Worm (Caenorhabditis elegans) whole organism, late embryonic: ENCODE measurements around the gene tnt-2.

Experiments used
- K02D7.2 ChIP-seq: sonication (generic microtip); optimal IDR thresholded peaks from 2 replicates; lab custom pipeline; 2017; ENCODE audit warnings: mild to moderate bottlenecking, missing genetic modification characterization, missing compliant biosample characterization
- ama-1 ChIP-seq: fragments of 150-350 bp; optimal IDR thresholded peaks from 2 replicates; lab custom pipeline; 2014
- ceh-19 ChIP-seq: fragments of 200-800 bp; sonication (Bioruptor generic); optimal IDR thresholded peaks from 2 replicates; lab custom pipeline; 2018; ENCODE audit warnings: mild to moderate bottlenecking, missing genetic modification characterization, missing compliant biosample characterization
- ceh-24 ChIP-seq: sonication (generic microtip); optimal IDR thresholded peaks from 2 replicates; lab custom pipeline; 2016; ENCODE audit warnings: mild to moderate bottlenecking, missing genetic modification characterization, missing compliant biosample characterization
- hlh-13 ChIP-seq: fragments of 200-800 bp; sonication (Bioruptor generic); optimal IDR thresholded peaks from 2 replicates; lab custom pipeline; 2018; ENCODE audit warnings: mild to moderate bottlenecking, missing genetic modification characterization, missing compliant biosample characterization
- mec-3 ChIP-seq: sonication (generic microtip); optimal IDR thresholded peaks from 2 replicates; lab custom pipeline; 2016; ENCODE audit warnings: borderline replicate concordance, missing genetic modification characterization, missing compliant biosample characterization
- nhr-11 ChIP-seq: fragments of 150-350 bp; optimal IDR thresholded peaks from 2 replicates; lab custom pipeline; 2014; ENCODE audit warnings: missing biosample characterization, missing genetic modification characterization
- pag-3 ChIP-seq: sonication (generic microtip); optimal IDR thresholded peaks from 2 replicates; lab custom pipeline; 2016; ENCODE audit warnings: missing compliant biosample characterization, missing genetic modification characterization, borderline replicate concordance
- pha-4 ChIP-seq: fragments of 150-350 bp; optimal IDR thresholded peaks from 2 replicates; lab custom pipeline; 2018; ENCODE audit warnings: missing biosample characterization, missing genetic modification reagents, missing genetic modification characterization

- TF ChIP-seq ceh-24 (tag; lab: Kevin White, UChicago) (no peak), pag-3 (tag; lab: Kevin White, UChicago) (no peak), ceh-19 (no peak), nhr-11 (no peak), mec-3 (no peak), K02D7.2 (tag; lab: Kevin White, UChicago) (no peak), pha-4 (no peak), ama-1 (no peak), hlh-13 (GFP tag; lab: Kevin White, UChicago) (no peak)
These were observed 32.6 kb upstream of the tnt-2 start for ce11 chrX:8755987-8756386.
